Worm (Caenorhabditis elegans): ENCODE data around the gene T02B11.8.
"Not testable (repeated sequence)": the region's sequence is repeated elsewhere in the genome, so short reads cannot be mapped to it uniquely, and the experiment has no call there.

DNA sequence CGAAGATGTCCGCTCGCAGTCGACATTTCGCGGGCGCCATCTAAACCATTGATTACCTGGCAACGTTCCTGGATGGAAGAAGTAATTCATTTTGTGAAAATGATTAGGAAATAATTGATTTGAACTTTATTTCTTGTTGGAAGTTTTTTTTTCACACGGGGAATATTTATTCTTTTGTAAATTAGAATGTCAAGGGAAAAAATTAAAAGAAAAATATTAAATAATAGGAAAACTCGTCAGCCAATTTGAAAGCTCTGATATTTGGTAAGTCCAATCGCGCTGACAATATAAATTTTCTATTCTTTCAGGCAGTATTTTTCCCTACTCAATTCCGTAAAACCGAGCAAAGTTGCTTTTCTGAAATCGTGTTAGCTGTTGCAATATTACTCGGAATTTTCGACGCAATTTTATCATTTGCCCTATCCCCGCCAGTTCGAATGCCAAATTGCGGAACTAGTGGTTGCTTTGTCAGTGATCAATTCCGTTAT, 39.4 kb downstream of the T02B11.8 start, which contains the start of the genes K09C6.7 and K09C6.10:
- TF ChIP-seq snpc-4 (tag; optimal IDR thresholded peaks at IDR 0.05); C16A3.4 (tag; optimal IDR thresholded peaks at IDR 0.05); nhr-11 (tag; optimal IDR thresholded peaks at IDR 0.05); egl-13 (tag; optimal IDR thresholded peaks at IDR 0.05); unc-62 (GFP tag; optimal IDR thresholded peaks at IDR 0.05); lin-13 (GFP tag; optimal IDR thresholded peaks at IDR 0.05); tbx-2 (tag; optimal IDR thresholded peaks at IDR 0.05); sox-4 (tag; optimal IDR thresholded peaks at IDR 0.05); elt-3 (tag; optimal IDR thresholded peaks at IDR 0.05); nhr-71 (tag; optimal IDR thresholded peaks at IDR 0.05); nhr-237 (tag; optimal IDR thresholded peaks at IDR 0.05); fkh-10 (GFP tag; optimal IDR thresholded peaks at IDR 0.05); nhr-12 (tag; optimal IDR thresholded peaks at IDR 0.05): not testable (repeated sequence)
